Worm (Caenorhabditis elegans) whole organism, L4/young adult: Measurements from ENCODE around the gene F09C8.1.

Experiments used
- W03F9.2 ChIP-seq: fragments of 150-350 bp; optimal IDR thresholded peaks from 2 replicates; lab custom pipeline; 2014; ENCODE audit warnings: missing biosample characterization, missing genetic modification characterization
- dao-5 ChIP-seq: sonication (generic microtip); optimal IDR thresholded peaks from 2 replicates; lab custom pipeline; 2016; ENCODE audit warnings: missing genotype, missing genetic modification characterization, moderate library complexity, missing compliant biosample characterization
- him-1 ChIP-seq: sonication (generic microtip); optimal IDR thresholded peaks from 2 replicates; lab custom pipeline; 2016; ENCODE audit warnings: missing genotype, missing genetic modification reagents, missing genetic modification characterization, missing compliant biosample characterization

The F09C8.1 gene

DNA sequence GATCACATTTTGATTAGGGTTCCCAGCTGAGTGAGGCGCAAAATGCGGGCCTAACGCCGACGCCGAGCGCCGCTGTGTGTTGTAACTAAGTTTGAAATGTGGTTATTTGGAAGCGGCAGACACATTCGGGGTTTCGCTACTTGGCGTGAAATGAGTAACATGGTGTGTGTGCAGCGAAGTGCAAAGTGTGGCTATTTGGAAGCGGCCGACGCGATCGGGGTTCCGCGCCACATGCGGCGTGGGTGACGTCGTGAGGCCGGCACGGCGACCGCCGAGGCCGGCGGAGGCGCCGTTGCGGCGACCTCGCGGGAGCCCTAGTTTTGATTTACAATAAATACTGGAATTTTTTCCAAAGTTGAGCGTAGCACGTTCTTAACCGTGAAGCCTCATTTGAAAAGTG lies 18.7 kb downstream of the F09C8.1 start:
- no peak for TF ChIP-seq him-1

ce11 chrX:16143853-16144252 lies 19.5 kb downstream of the F09C8.1 start:
- TF ChIP-seq dao-5: no peak

DNA sequence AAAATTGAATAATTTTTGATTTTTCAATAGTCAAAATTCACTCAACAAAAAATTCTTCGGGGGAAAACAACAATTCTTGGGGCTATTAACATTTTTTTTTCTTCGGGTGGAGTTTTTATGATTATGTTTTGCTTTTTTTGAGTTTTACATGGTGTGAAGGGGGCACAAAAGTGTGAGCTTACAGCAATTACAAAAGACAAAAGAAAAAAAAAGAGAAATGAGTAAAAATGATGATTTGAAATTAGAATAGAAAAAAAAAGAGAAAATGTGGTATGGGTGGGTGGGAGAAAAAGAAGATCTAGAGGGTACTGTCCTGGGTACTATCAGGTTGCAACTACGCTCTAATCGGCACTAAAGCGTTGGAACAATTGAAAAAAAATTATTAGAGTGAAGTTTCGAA lies 22.5 kb downstream of the F09C8.1 start:
- TF ChIP-seq W03F9.2 (tag; lab: Kevin White, UChicago) (no peak), him-1 (no peak), dao-5 (no peak)

DNA sequence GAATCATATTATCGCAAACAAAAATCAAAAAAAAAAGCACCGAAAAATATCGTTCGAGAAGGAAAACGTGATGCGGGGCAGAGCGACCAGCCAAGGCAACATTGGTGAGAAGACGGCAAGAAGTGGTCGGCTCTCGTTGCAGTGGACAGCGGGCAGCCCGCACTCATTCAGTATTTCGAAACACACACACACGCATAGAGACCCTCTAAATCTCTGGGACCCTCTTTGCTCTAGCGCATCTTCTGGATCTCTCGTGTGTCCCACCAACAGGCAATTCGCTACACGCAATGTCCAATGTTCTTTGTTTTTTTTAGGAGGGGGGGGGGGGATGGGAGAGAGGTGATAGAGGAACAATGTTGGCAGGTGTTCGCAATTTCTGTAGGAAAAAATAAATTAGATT lies 29.5 kb downstream of the F09C8.1 start:
- TF ChIP-seq W03F9.2 (tag; lab: Kevin White, UChicago) (no peak), him-1 (peak; percentile 2)

DNA sequence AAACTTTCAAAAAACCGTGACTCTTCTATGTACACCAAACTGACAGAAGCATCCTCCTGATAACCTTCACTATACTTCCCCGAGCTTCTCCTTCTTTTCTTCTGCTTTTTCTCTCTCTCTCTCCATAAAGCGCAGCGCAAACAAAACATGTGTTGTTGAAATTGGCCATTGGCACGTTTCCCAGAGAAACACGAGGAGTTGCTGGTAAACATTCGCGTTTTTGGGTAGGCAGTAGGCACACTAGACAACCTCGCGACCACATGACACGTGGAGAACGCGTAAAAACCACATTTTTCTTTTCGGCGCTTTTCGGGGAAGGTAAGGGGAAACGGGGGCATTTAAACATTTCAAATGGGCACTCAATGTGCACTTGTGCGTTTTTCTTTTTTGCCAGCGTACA lies 32.3 kb downstream of the F09C8.1 start:
- no peak for TF ChIP-seq him-1
- TF ChIP-seq W03F9.2 (tag; lab: Kevin White, UChicago): no peak
- no peak for TF ChIP-seq dao-5

ce11 chrX:16130213-16130612 lies 33.1 kb downstream of the F09C8.1 start:
- no peak for TF ChIP-seq dao-5
- TF ChIP-seq W03F9.2 (tag; lab: Kevin White, UChicago): no peak
- no peak for TF ChIP-seq him-1

- TF ChIP-seq him-1 (no peak), dao-5 (no peak), W03F9.2 (tag; lab: Kevin White, UChicago) (no peak)
Observed at ce11 chrX:16128794-16129193, 34.5 kb downstream of the F09C8.1 start, which contains the start of gene ZK1073.1. Gene ZK1073.1, minus strand, starts transcription at chrX:16128865.

- TF ChIP-seq dao-5 (no peak), W03F9.2 (tag; lab: Kevin White, UChicago) (no peak), him-1 (no peak)
Observed at ce11 chrX:16124794-16125193, 38.5 kb downstream of the F09C8.1 start.

DNA sequence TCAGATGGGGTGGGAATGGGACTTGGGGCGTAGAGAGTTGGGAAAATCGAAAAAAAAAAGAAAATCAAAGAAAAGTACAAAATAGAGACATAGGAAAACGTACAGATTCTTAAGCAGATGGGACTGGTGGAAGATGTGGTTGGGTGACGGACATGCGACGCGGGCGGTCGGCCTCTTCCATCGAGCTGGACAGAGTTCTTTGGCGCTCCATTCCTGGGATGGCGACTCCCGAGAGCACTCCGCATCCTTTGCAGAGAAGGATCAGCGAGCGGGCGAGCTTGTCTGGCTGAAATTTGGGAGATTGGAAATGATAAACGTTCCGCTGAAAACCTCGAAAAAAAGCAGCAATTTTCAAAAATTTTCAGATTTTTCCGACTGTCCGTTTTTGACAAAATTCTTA lies 39.0 kb downstream of the F09C8.1 start:
- no peak for TF ChIP-seq W03F9.2 (tag; lab: Kevin White, UChicago)
- no peak for TF ChIP-seq dao-5
- TF ChIP-seq him-1: no peak

ce11 chrX:16122628-16123027 lies 40.7 kb downstream of the F09C8.1 start:
- TF ChIP-seq him-1 (no peak), W03F9.2 (tag; lab: Kevin White, UChicago) (no peak), dao-5 (no peak)

DNA sequence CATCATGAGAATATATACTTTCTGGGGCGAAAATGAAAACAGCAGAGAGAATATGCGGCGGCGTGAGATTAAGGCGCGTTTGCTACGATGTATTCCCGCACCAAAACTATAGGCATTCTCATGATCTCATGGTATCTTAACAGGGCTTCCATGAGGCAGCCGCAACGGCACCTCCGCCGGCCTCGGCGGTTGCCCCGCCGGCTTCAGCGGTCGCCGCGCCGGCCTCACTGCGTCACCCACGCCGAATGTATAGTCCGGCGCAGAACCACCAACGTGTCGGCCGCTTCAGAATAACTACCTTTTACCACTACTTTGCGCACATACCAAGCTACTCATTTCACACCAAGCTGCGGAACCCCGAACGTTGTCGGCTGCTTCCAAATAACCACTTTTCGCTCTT lies 45.7 kb downstream of the F09C8.1 start:
- TF ChIP-seq W03F9.2 (tag; lab: Kevin White, UChicago) (no peak), him-1 (no peak), dao-5 (no peak)

DNA sequence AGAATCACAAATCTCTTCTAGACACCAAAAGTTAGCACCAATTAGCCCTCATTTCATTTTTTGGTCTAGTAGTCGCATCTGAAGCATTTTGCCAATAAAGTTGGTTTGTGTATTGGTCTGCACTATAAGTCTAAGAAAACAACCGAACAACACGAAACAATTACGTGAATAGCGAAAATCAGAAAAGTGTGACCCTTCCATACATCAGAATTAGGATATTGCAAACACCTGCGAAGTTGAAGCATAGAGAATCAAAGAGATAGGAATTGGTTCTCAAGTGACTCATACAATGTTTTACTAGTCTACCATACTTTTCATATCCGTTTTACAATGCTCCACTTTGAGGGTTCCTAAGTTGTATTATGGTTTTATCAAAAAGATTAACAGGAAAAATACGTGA lies 46.1 kb downstream of the F09C8.1 start:
- TF ChIP-seq dao-5 (no peak), him-1 (no peak), W03F9.2 (tag; lab: Kevin White, UChicago) (no peak)

ce11 chrX:16116279-16116678 lies 47.0 kb downstream of the F09C8.1 start:
- TF ChIP-seq W03F9.2 (tag; lab: Kevin White, UChicago) (no peak), him-1 (no peak), dao-5 (no peak)

- TF ChIP-seq W03F9.2 (tag; lab: Kevin White, UChicago) (no peak), dao-5 (no peak), him-1 (no peak)
Observed at ce11 chrX:16113996-16114395, 49.3 kb downstream of the F09C8.1 start.

ce11 chrX:16112923-16113322 lies 50.4 kb downstream of the F09C8.1 start:
- TF ChIP-seq him-1: no peak
- TF ChIP-seq dao-5: no peak
- TF ChIP-seq W03F9.2 (tag; lab: Kevin White, UChicago): no peak
